Worm (Caenorhabditis elegans) whole organism, young adult: ENCODE data around the gene K01A12.2.

Experiments used
- B0019.2 ChIP-seq: fragments of 200-800 bp; sonication (Bioruptor generic); conservative IDR thresholded peaks from 2 replicates; pipeline ENCODE4 v1.3.6; 2022; ENCODE audit warnings: missing genetic modification reagents, missing genetic modification characterization, missing compliant biosample characterization
- B0261.1 ChIP-seq: sonication (generic microtip); optimal IDR thresholded peaks from 2 replicates; lab custom pipeline; 2016; ENCODE audit warnings: mild to moderate bottlenecking, missing genetic modification characterization, moderate library complexity, missing compliant biosample characterization
- C06A6.2 ChIP-seq: fragments of 200-800 bp; sonication (Bioruptor generic); conservative IDR thresholded peaks from 2 replicates; pipeline ENCODE4 v1.3.6; 2022; ENCODE audit warnings: missing genetic modification characterization, missing compliant biosample characterization
- D2030.7 ChIP-seq: fragments of 200-800 bp; sonication (Bioruptor generic); IDR thresholded peaks from 2 replicates; pipeline ENCODE4 v1.3.6; 2022; ENCODE audit warnings: missing genetic modification reagents, missing genetic modification characterization, missing compliant biosample characterization
- F22D6.2 ChIP-seq: sonication (generic microtip); optimal IDR thresholded peaks from 2 replicates; lab custom pipeline; 2016; ENCODE audit warnings: mild to moderate bottlenecking, missing genetic modification characterization, missing compliant biosample characterization
- F33H1.4 ChIP-seq: fragments of 200-800 bp; sonication (Bioruptor generic); IDR thresholded peaks from 2 replicates; pipeline ENCODE4 v1.3.6; 2022; ENCODE audit warnings: missing genetic modification reagents, missing genetic modification characterization, missing compliant biosample characterization
- F37B4.10 ChIP-seq: fragments of 200-800 bp; sonication (Bioruptor generic); IDR thresholded peaks from 2 replicates; pipeline ENCODE4 v1.3.6; 2022; ENCODE audit warnings: missing genetic modification characterization, missing compliant biosample characterization
- F39B2.1 ChIP-seq: fragments of 200-800 bp; sonication (Bioruptor generic); IDR thresholded peaks from 2 replicates; pipeline ENCODE4 v1.3.6; 2022; ENCODE audit warnings: missing genetic modification reagents, missing genetic modification characterization, missing compliant biosample characterization
- F49E8.2 ChIP-seq: sonication (generic microtip); optimal IDR thresholded peaks from 3 replicates; lab custom pipeline; 2017; ENCODE audit warnings: missing genetic modification characterization, mild to moderate bottlenecking, missing compliant biosample characterization, antibody characterized with exemption, moderate library complexity; ENCODE audit not compliant: insufficient read depth
- T26A5.8 ChIP-seq: sonication (generic microtip); optimal IDR thresholded peaks from 2 replicates; lab custom pipeline; 2016; ENCODE audit warnings: missing genetic modification characterization, missing compliant biosample characterization
- Y53F4B.3 ChIP-seq: fragments of 200-800 bp; sonication (Bioruptor generic); IDR thresholded peaks from 2 replicates; pipeline ENCODE4 v1.3.6; 2022; ENCODE audit warnings: missing genetic modification reagents, missing genetic modification characterization, missing compliant biosample characterization
- Y67H2A.10 ChIP-seq: fragments of 200-800 bp; sonication (Bioruptor generic); conservative IDR thresholded peaks from 2 replicates; pipeline ENCODE4 v1.3.6; 2022; ENCODE audit warnings: missing genetic modification reagents, missing genetic modification characterization, missing compliant biosample characterization
- Y79H2A.3 ChIP-seq: fragments of 200-800 bp; sonication (Bioruptor generic); conservative IDR thresholded peaks from 2 replicates; pipeline ENCODE4 v1.3.6; 2022; ENCODE audit warnings: missing genetic modification reagents, missing genetic modification characterization, missing compliant biosample characterization
- ama-1 ChIP-seq, 3 experiments: fragments of 150-350 bp in 1 of 3; sonication (generic microtip) in 2 of 3; optimal IDR thresholded peaks; 2 replicates each; lab custom pipeline; 2014 to 2018; ENCODE audit warnings: missing biosample characterization in 2 of 3, missing genetic modification characterization in 2 of 3, missing genetic modification reagents in 2 of 3
- aptf-2 ChIP-seq: fragments of 200-800 bp; sonication (Bioruptor generic); conservative IDR thresholded peaks from 2 replicates; pipeline ENCODE4 v1.3.6; 2022; ENCODE audit warnings: missing genetic modification reagents, missing genetic modification characterization, missing compliant biosample characterization
- attf-3 ChIP-seq: fragments of 200-800 bp; sonication (Bioruptor generic); conservative IDR thresholded peaks from 2 replicates; pipeline ENCODE4 v1.3.6; 2022; ENCODE audit warnings: missing genetic modification reagents, missing genetic modification characterization, missing compliant biosample characterization
- attf-5 ChIP-seq: fragments of 200-800 bp; sonication (Bioruptor generic); optimal IDR thresholded peaks from 2 replicates; lab custom pipeline; 2018; ENCODE audit warnings: mild to moderate bottlenecking, missing genetic modification characterization, missing compliant biosample characterization
- attf-6 ChIP-seq: fragments of 200-800 bp; sonication (Bioruptor generic); IDR thresholded peaks from 2 replicates; pipeline ENCODE4 v1.3.6; 2022; ENCODE audit warnings: missing genetic modification reagents, missing genetic modification characterization, missing compliant biosample characterization
- cebp-2 ChIP-seq: fragments of 200-800 bp; sonication (Bioruptor generic); IDR thresholded peaks from 2 replicates; pipeline ENCODE4 v1.3.6; 2022; ENCODE audit warnings: missing genetic modification characterization, missing compliant biosample characterization
- ceh-100 ChIP-seq: fragments of 200-800 bp; sonication (Bioruptor generic); IDR thresholded peaks from 2 replicates; pipeline ENCODE4 v1.3.6; 2022; ENCODE audit warnings: missing genetic modification reagents, missing genetic modification characterization, missing compliant biosample characterization
- ceh-58 ChIP-seq: fragments of 200-800 bp; sonication (Bioruptor generic); IDR thresholded peaks from 2 replicates; pipeline ENCODE4 v1.3.6; 2022; ENCODE audit warnings: missing genetic modification characterization, missing compliant biosample characterization
- ceh-91 ChIP-seq: fragments of 200-800 bp; sonication (Bioruptor generic); IDR thresholded peaks from 2 replicates; pipeline ENCODE4 v1.3.6; 2022; ENCODE audit warnings: missing genetic modification reagents, missing genetic modification characterization, missing compliant biosample characterization
- dpff-1 ChIP-seq: sonication (generic microtip); optimal IDR thresholded peaks from 2 replicates; lab custom pipeline; 2017; ENCODE audit warnings: mild to moderate bottlenecking, missing genetic modification characterization, missing compliant biosample characterization
- egrh-3 ChIP-seq: fragments of 200-800 bp; sonication (Bioruptor generic); IDR thresholded peaks from 2 replicates; pipeline ENCODE4 v1.3.6; 2022; ENCODE audit warnings: missing genetic modification reagents, missing genetic modification characterization, missing compliant biosample characterization
- fkh-3 ChIP-seq: sonication (generic microtip); optimal IDR thresholded peaks from 2 replicates; lab custom pipeline; 2016; ENCODE audit warnings: mild to moderate bottlenecking, missing genetic modification characterization, missing compliant biosample characterization
- hmg-1.2 ChIP-seq: fragments of 200-800 bp; sonication (Bioruptor generic); IDR thresholded peaks from 2 replicates; pipeline ENCODE4 v1.3.6; 2022; ENCODE audit warnings: missing genetic modification reagents, missing genetic modification characterization, missing compliant biosample characterization
- hmg-20 ChIP-seq: fragments of 200-800 bp; sonication (Bioruptor generic); IDR thresholded peaks from 2 replicates; pipeline ENCODE4 v1.3.6; 2022; ENCODE audit warnings: missing genetic modification reagents, missing genetic modification characterization, missing compliant biosample characterization
- hrde-1 ChIP-seq: sonication (generic microtip); optimal IDR thresholded peaks from 2 replicates; lab custom pipeline; 2016; ENCODE audit warnings: missing genetic modification characterization, mild to moderate bottlenecking, missing compliant biosample characterization, moderate library complexity, missing genotype, missing genetic modification reagents, borderline replicate concordance
- lag-1 ChIP-seq: fragments of 200-800 bp; sonication (Bioruptor generic); IDR thresholded peaks from 2 replicates; pipeline ENCODE4 v1.3.6; 2022; ENCODE audit warnings: missing genetic modification reagents, missing genetic modification characterization, missing compliant biosample characterization
- let-526 ChIP-seq: fragments of 200-800 bp; sonication (Bioruptor generic); IDR thresholded peaks from 2 replicates; pipeline ENCODE4 v1.3.6; 2022; ENCODE audit warnings: missing genetic modification reagents, missing genetic modification characterization, missing compliant biosample characterization
- let-607 ChIP-seq, 2 experiments: fragments of 200-800 bp in 1 of 2; sonication (Bioruptor generic) in 1 of 2; sonication (generic microtip) in 1 of 2; optimal IDR thresholded peaks; 2 replicates each; lab custom pipeline; 2016 to 2018; ENCODE audit warnings: mild to moderate bottlenecking in 2 of 2, missing compliant biosample characterization in 2 of 2, missing genetic modification characterization in 2 of 2, moderate library complexity in 2 of 2, missing genotype in 1 of 2
- lir-1 ChIP-seq: fragments of 200-800 bp; sonication (Bioruptor generic); conservative IDR thresholded peaks from 2 replicates; pipeline ENCODE4 v1.3.6; 2022; ENCODE audit warnings: missing genetic modification reagents, missing genetic modification characterization, missing compliant biosample characterization
- madf-10 ChIP-seq: sonication (generic microtip); optimal IDR thresholded peaks from 2 replicates; lab custom pipeline; 2016; ENCODE audit warnings: mild to moderate bottlenecking, missing genetic modification characterization, missing compliant biosample characterization
- madf-6 ChIP-seq: fragments of 200-800 bp; sonication (Bioruptor generic); IDR thresholded peaks from 2 replicates; pipeline ENCODE4 v1.3.6; 2022; ENCODE audit warnings: missing genetic modification reagents, missing genetic modification characterization, missing compliant biosample characterization
- madf-8 ChIP-seq: fragments of 200-800 bp; sonication (Bioruptor generic); conservative IDR thresholded peaks from 2 replicates; pipeline ENCODE4 v1.3.6; 2022; ENCODE audit warnings: missing genetic modification reagents, missing genetic modification characterization, missing compliant biosample characterization
- nfya-2 ChIP-seq: fragments of 200-800 bp; sonication (Bioruptor generic); IDR thresholded peaks from 2 replicates; pipeline ENCODE4 v1.3.6; 2022; ENCODE audit warnings: missing genetic modification reagents, missing genetic modification characterization, missing compliant biosample characterization
- nhr-120 ChIP-seq: fragments of 200-800 bp; sonication (Bioruptor generic); IDR thresholded peaks from 2 replicates; pipeline ENCODE4 v1.3.6; 2022; ENCODE audit warnings: missing genetic modification characterization, missing compliant biosample characterization
- nhr-27 ChIP-seq: fragments of 200-800 bp; sonication (Bioruptor generic); optimal IDR thresholded peaks from 2 replicates; lab custom pipeline; 2018; ENCODE audit warnings: mild to moderate bottlenecking, missing genetic modification characterization, moderate library complexity, missing compliant biosample characterization
- nhr-90 ChIP-seq: sonication (generic microtip); optimal IDR thresholded peaks from 2 replicates; lab custom pipeline; 2016; ENCODE audit warnings: missing genotype, mild to moderate bottlenecking, missing genetic modification characterization, missing compliant biosample characterization
- pha-4 ChIP-seq: fragments of 150-350 bp; sonication (generic microtip); optimal IDR thresholded peaks from 2 replicates; lab custom pipeline; 2014; ENCODE audit warnings: missing biosample characterization, missing genetic modification reagents, missing genetic modification characterization
- rec-8 ChIP-seq, 2 experiments: sonication (generic microtip); optimal IDR thresholded peaks; 2 replicates each; lab custom pipeline; 2016; ENCODE audit warnings: mild to moderate bottlenecking in 2 of 2, missing genetic modification characterization in 2 of 2, missing genetic modification reagents in 2 of 2, missing genotype in 2 of 2, missing biosample characterization in 1 of 2, missing compliant biosample characterization in 1 of 2, moderate library complexity in 1 of 2
- rpc-1 ChIP-seq, 2 experiments: fragments of 150-350 bp in 1 of 2; sonication (generic microtip) in 1 of 2; optimal IDR thresholded peaks; 2 replicates each; lab custom pipeline; 2014 to 2018; ENCODE audit warnings: missing biosample characterization in 1 of 2, missing genetic modification characterization in 1 of 2, missing genetic modification reagents in 1 of 2, missing genotype in 1 of 2
- sea-2 ChIP-seq: fragments of 200-800 bp; sonication (Bioruptor generic); IDR thresholded peaks from 2 replicates; pipeline ENCODE4 v1.3.6; 2022; ENCODE audit warnings: missing genetic modification characterization, missing compliant biosample characterization
- snpc-1.1 ChIP-seq: sonication (generic microtip); optimal IDR thresholded peaks from 2 replicates; lab custom pipeline; 2017; ENCODE audit warnings: missing genetic modification characterization, mild to moderate bottlenecking, missing compliant biosample characterization, antibody characterized with exemption, moderate library complexity, missing genotype, missing genetic modification reagents; ENCODE audit not compliant: insufficient read depth
- somi-1 ChIP-seq: fragments of 200-800 bp; sonication (Bioruptor generic); optimal IDR thresholded peaks from 2 replicates; lab custom pipeline; 2018; ENCODE audit warnings: mild to moderate bottlenecking, missing genetic modification characterization, missing compliant biosample characterization
- ztf-6 ChIP-seq: fragments of 200-800 bp; sonication (Bioruptor generic); IDR thresholded peaks from 2 replicates; pipeline ENCODE4 v1.3.6; 2022; ENCODE audit warnings: missing genetic modification reagents, missing genetic modification characterization, missing compliant biosample characterization

K01A12.2 gene

DNA sequence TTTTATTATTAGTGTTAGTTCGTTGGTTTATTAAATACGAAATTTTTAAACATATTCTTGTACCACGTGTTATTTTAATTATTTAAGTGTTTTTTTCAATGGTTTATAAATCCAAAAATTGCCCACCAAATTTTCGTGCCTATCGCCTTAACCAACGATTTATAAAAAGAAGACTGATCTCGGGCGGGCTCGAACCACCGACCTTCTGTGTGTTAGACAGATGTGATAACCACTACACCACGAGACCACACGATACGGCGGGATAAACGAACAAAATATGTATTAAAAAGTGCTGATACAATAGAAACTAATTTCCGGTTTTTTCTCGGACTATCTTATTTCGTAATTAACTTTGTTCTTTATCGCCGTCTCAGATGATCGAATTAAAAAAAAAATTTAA is 37.4 kb downstream of the K01A12.2 start (continued):
- TF ChIP-seq lag-1 (GFP tag; lab: Robert Waterston, UW) (no peak), fkh-3 (tag; lab: Kevin White, UChicago) (no peak), nhr-90 (tag; lab: Kevin White, UChicago) (peak; percentile 65), pha-4 (no peak), snpc-1.1 (tag; lab: Kevin White, UChicago) (no peak), ama-1 (optimal IDR thresholded peaks at IDR 0.05; lab: Kevin White, UChicago) (no peak), ama-1 (GFP tag; optimal IDR thresholded peaks at IDR 0.05; lab: Kevin White, UChicago) (peak; percentile 7 to 68), rpc-1 (optimal IDR thresholded peaks at IDR 0.05; lab: Kevin White, UChicago) (peak; percentile 93), rpc-1 (tag; optimal IDR thresholded peaks at IDR 0.05; lab: Kevin White, UChicago) (peak; percentile 95), B0019.2 (GFP tag; lab: Robert Waterston, UW) (no peak), dpff-1 (tag; lab: Kevin White, UChicago) (no peak), aptf-2 (GFP tag; lab: Robert Waterston, UW) (no peak), attf-5 (GFP tag; lab: Kevin White, UChicago) (no peak), madf-6 (GFP tag; lab: Robert Waterston, UW) (no peak; the same call in 1 of the 2 replicates), egrh-3 (GFP tag; lab: Robert Waterston, UW) (no peak), C06A6.2 (GFP tag; lab: Robert Waterston, UW) (no peak)

DNA sequence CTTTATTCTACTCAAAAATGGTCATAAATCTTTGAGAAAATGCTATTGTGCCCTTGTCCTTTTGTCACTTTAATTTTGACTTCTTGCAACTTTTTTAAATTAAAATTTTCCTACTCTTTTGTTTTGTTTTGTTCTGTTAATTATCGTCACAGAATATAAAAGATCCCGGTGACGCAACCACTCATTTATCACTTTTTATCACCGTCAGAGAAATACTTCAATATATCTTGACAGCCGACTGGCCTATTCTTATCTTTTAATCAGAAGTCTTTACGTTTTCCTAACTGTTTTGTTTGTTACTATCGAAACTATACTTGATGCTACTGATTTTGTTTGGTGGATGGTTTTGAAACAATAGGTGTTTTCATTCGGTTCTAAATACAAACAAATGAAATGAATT is 42.9 kb downstream of the K01A12.2 start:
- no peak for TF ChIP-seq rec-8 (tag; optimal IDR thresholded peaks at IDR 0.05; lab: Kevin White, UChicago)
- TF ChIP-seq ama-1 (optimal IDR thresholded peaks at IDR 0.05; lab: Kevin White, UChicago): no peak
- TF ChIP-seq ama-1 (GFP tag; optimal IDR thresholded peaks at IDR 0.05; lab: Kevin White, UChicago): no peak
- no peak for TF ChIP-seq nfya-2 (GFP tag; lab: Robert Waterston, UW)
- no peak for TF ChIP-seq cebp-2 (GFP tag; lab: Robert Waterston, UW)
- TF ChIP-seq nhr-27 (tag; lab: Kevin White, UChicago): no peak
- no peak for TF ChIP-seq let-607 (tag; optimal IDR thresholded peaks at IDR 0.05; lab: Kevin White, UChicago)
- no peak for TF ChIP-seq F37B4.10 (GFP tag; lab: Robert Waterston, UW)
- no peak for TF ChIP-seq lir-1 (GFP tag; lab: Robert Waterston, UW)
- no peak for TF ChIP-seq D2030.7 (GFP tag; lab: Robert Waterston, UW)
- TF ChIP-seq hmg-1.2 (GFP tag; lab: Robert Waterston, UW): no peak
- TF ChIP-seq hrde-1: no peak
- TF ChIP-seq ceh-100 (GFP tag; lab: Robert Waterston, UW): no peak
- TF ChIP-seq F33H1.4 (GFP tag; lab: Robert Waterston, UW): no peak
- no peak for TF ChIP-seq Y67H2A.10 (GFP tag; lab: Robert Waterston, UW)
- TF ChIP-seq B0261.1: no peak
- TF ChIP-seq attf-6: no peak
- no peak for TF ChIP-seq snpc-1.1 (tag; lab: Kevin White, UChicago)
- TF ChIP-seq ceh-58 (GFP tag; lab: Robert Waterston, UW): no peak
- TF ChIP-seq ceh-91: no peak
- no peak for TF ChIP-seq T26A5.8

DNA sequence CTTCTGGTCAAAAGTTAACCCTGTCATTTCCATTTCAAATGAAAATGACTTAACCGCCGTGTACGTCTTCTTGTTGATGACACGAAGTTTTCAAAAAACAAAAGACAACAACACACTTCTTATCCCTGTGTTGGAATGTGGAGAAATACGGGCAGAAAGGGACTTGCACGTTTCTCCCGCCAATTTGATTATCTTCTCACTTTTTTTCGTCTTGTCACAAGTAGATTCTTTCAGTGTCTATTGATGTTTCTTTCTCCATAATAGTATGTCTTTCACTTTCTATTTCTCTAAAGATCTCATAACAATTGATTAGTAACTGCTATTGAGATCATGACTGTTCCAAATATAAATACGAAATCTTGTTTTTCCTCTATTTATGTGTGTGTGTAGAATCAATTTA is 46.4 kb downstream of the K01A12.2 start:
- TF ChIP-seq attf-3 (no peak), let-526 (GFP tag; lab: Robert Waterston, UW) (no peak), F22D6.2 (tag; lab: Kevin White, UChicago) (no peak), sea-2 (GFP tag; lab: Robert Waterston, UW) (no peak), rpc-1 (optimal IDR thresholded peaks at IDR 0.05; lab: Kevin White, UChicago) (no peak), rpc-1 (tag; optimal IDR thresholded peaks at IDR 0.05; lab: Kevin White, UChicago) (no peak), madf-10 (tag; lab: Kevin White, UChicago) (no peak), F49E8.2 (tag; lab: Kevin White, UChicago) (no peak), ztf-6 (GFP tag; lab: Robert Waterston, UW) (no peak), Y79H2A.3 (GFP tag; lab: Robert Waterston, UW) (no peak), F39B2.1 (GFP tag; lab: Robert Waterston, UW) (no peak), madf-8 (GFP tag; lab: Robert Waterston, UW) (no peak), Y53F4B.3 (GFP tag; lab: Robert Waterston, UW) (no peak), hmg-20 (GFP tag; lab: Robert Waterston, UW) (no peak), somi-1 (GFP tag; lab: Kevin White, UChicago) (no peak), nhr-120 (GFP tag; lab: Robert Waterston, UW) (no peak)
